Fruit fly (Drosophila melanogaster) whole organism, pupa: Measurements from ENCODE around the gene CG10959.
A peak's percentile ranks its signal among the peaks of the same experiment; 100 is the strongest.

Experiments used
- CG10348 ChIP-seq: fragments of 200-800 bp; sonication (Bioruptor generic); IDR thresholded peaks from 2 replicates; pipeline ENCODE4 v1.3.6; 2022; ENCODE audit warnings: missing biosample characterization, missing genetic modification characterization
- CG12605 ChIP-seq: fragments of 200-800 bp; sonication (Bioruptor generic); IDR thresholded peaks from 2 replicates; pipeline ENCODE4 v1.3.6; 2022; ENCODE audit warnings: missing biosample characterization, missing genetic modification characterization
- CG13204 ChIP-seq: fragments of 200-800 bp; sonication (Bioruptor generic); optimal IDR thresholded peaks from 2 replicates; lab custom pipeline; 2018; ENCODE audit warnings: missing biosample characterization, mild to moderate bottlenecking, missing genetic modification characterization, moderate library complexity
- CG14655 ChIP-seq: fragments of 200-800 bp; sonication (Bioruptor generic); optimal IDR thresholded peaks from 3 replicates; lab custom pipeline; 2017; ENCODE audit warnings: mild to moderate bottlenecking, missing biosample characterization, missing genetic modification reagents, missing genetic modification characterization
- CG15710 ChIP-seq: fragments of 200-800 bp; sonication (Bioruptor generic); optimal IDR thresholded peaks from 2 replicates; lab custom pipeline; 2018; ENCODE audit warnings: missing biosample characterization, mild to moderate bottlenecking, missing genetic modification characterization, moderate library complexity
- CG17806 ChIP-seq: fragments of 200-800 bp; sonication (Bioruptor generic); optimal IDR thresholded peaks from 2 replicates; lab custom pipeline; 2018; ENCODE audit warnings: missing biosample characterization, mild to moderate bottlenecking, missing genetic modification characterization, moderate library complexity
- CG32121 ChIP-seq: fragments of 200-800 bp; sonication (Bioruptor generic); IDR thresholded peaks from 2 replicates; pipeline ENCODE4 v1.3.6; 2022; ENCODE audit warnings: missing biosample characterization, missing genetic modification characterization
- CG34367 ChIP-seq: fragments of 200-800 bp; sonication (Bioruptor generic); optimal IDR thresholded peaks from 2 replicates; lab custom pipeline; 2018; ENCODE audit warnings: missing biosample characterization, mild to moderate bottlenecking, missing genetic modification characterization
- CG4496 ChIP-seq: fragments of 200-800 bp; sonication (Bioruptor generic); IDR thresholded peaks from 3 replicates; pipeline ENCODE4 v1.3.6; 2022; ENCODE audit warnings: missing biosample characterization, missing genetic modification characterization
- CG8159 ChIP-seq: fragments of 200-800 bp; sonication (Bioruptor generic); optimal IDR thresholded peaks from 3 replicates; lab custom pipeline; 2018; ENCODE audit warnings: missing biosample characterization, mild to moderate bottlenecking, missing genetic modification characterization, moderate library complexity
- CG8301 ChIP-seq: fragments of 200-800 bp; sonication (Bioruptor generic); optimal IDR thresholded peaks from 2 replicates; lab custom pipeline; 2018; ENCODE audit warnings: missing biosample characterization, mild to moderate bottlenecking, missing genetic modification characterization
- CG9948 ChIP-seq: fragments of 200-800 bp; sonication (Bioruptor generic); optimal IDR thresholded peaks from 2 replicates; lab custom pipeline; 2018; ENCODE audit warnings: missing biosample characterization, mild to moderate bottlenecking, missing genetic modification characterization, moderate library complexity
- D1 ChIP-seq: fragments of 200-800 bp; sonication (Bioruptor generic); optimal IDR thresholded peaks from 2 replicates; lab custom pipeline; 2018; ENCODE audit warnings: missing biosample characterization, mild to moderate bottlenecking, missing genetic modification characterization, moderate library complexity
- EcR ChIP-seq: fragments of 200-800 bp; sonication (Bioruptor generic); optimal IDR thresholded peaks from 3 replicates; lab custom pipeline; 2019; ENCODE audit warnings: missing biosample characterization, missing genetic modification characterization, mild to moderate bottlenecking, moderate library complexity, missing genetic modification reagents
- Ets98B ChIP-seq: fragments of 200-800 bp; sonication (Bioruptor generic); IDR thresholded peaks from 2 replicates; pipeline ENCODE4 v1.3.6; 2022; ENCODE audit warnings: missing biosample characterization, missing genetic modification characterization
- Pif1A ChIP-seq: fragments of 200-800 bp; sonication (Bioruptor generic); optimal IDR thresholded peaks from 3 replicates; lab custom pipeline; 2016; ENCODE audit warnings: missing biosample characterization, missing genetic modification characterization
- Pif1B ChIP-seq: fragments of 200-800 bp; sonication (Bioruptor generic); optimal IDR thresholded peaks from 3 replicates; lab custom pipeline; 2016; ENCODE audit warnings: missing biosample characterization, missing genetic modification characterization
- Snoo ChIP-seq: fragments of 200-800 bp; sonication (Bioruptor generic); optimal IDR thresholded peaks from 3 replicates; lab custom pipeline; 2017; ENCODE audit warnings: missing biosample characterization, mild to moderate bottlenecking, missing genetic modification characterization, inconsistent platforms
- fd96Ca ChIP-seq: fragments of 200-800 bp; sonication (Bioruptor generic); IDR thresholded peaks from 3 replicates; pipeline ENCODE4 v1.3.6; 2022; ENCODE audit warnings: missing biosample characterization, missing genetic modification characterization
- gl ChIP-seq: fragments of 200-800 bp; sonication (Bioruptor generic); optimal IDR thresholded peaks from 2 replicates; lab custom pipeline; 2018; ENCODE audit warnings: missing biosample characterization, mild to moderate bottlenecking, missing genetic modification characterization
- rn ChIP-seq: fragments of 200-800 bp; sonication (Bioruptor generic); IDR thresholded peaks from 2 replicates; pipeline ENCODE4 v1.3.6; 2022; ENCODE audit warnings: missing biosample characterization, missing genetic modification characterization

The CG10959 gene

dm6 chrX:8115343-8115676 lies 33.3 kb upstream of the CG10959 start:
- TF ChIP-seq CG15710 (tag; lab: Kevin White, UChicago) = no peak
- no peak for TF ChIP-seq Ets98B (GFP tag; lab: Robert Waterston, UW)

- TF ChIP-seq Ets98B (GFP tag; lab: Robert Waterston, UW) (no peak), CG10348 (GFP tag; lab: Robert Waterston, UW) (no peak), CG32121 (GFP tag; lab: Robert Waterston, UW) (no peak), CG9948 (tag; lab: Kevin White, UChicago) (no peak), CG13204 (GFP tag; lab: Kevin White, UChicago) (no peak), CG17806 (tag; lab: Kevin White, UChicago) (no peak), Pif1B (GFP tag; lab: Kevin White, UChicago) (peak; percentile 0), CG15710 (tag; lab: Kevin White, UChicago) (no peak), gl (no peak), CG8301 (tag; lab: Kevin White, UChicago) (no peak), rn (GFP tag; lab: Robert Waterston, UW) (no peak), Pif1A (GFP tag; lab: Kevin White, UChicago) (peak; percentile 23), fd96Ca (GFP tag; lab: Robert Waterston, UW) (no peak), CG8159 (tag; lab: Kevin White, UChicago) (no peak), CG12605 (no peak), Snoo (no peak), D1 (tag; lab: Kevin White, UChicago) (no peak)
Observed at dm6 chrX:8115717-8116311, 32.8 kb upstream of the CG10959 start, which contains the start of gene Gclc. Gene Gclc, minus strand, starts transcription at chrX:8116147.

DNA sequence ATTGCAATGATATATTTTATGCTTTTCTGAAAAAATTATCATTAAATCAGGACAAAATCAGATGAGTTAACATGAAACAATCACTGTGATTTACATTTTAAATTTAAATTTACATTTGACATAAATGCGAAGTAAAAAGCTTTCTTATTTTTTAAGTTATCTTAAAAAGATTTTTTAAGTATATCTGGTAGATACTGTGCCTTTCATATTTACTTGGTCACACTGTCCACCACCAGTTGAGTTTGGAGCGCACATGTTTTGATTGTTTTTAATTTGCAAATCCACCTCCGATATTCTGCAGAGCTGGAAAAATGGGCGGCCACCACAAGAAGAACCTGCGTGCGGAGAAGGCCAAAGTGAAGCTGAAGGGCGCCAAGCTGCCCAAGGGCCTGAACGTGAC lies 31.8 kb upstream of the CG10959 start, which contains the start of gene CG1575:
TSS of gene CG1575 (plus strand) at position 200 of the 400 bp plus-strand sequence.
- TF ChIP-seq EcR (GFP tag; lab: Kevin White, UChicago) (no peak), CG9948 (tag; lab: Kevin White, UChicago) (no peak), Pif1A (GFP tag; lab: Kevin White, UChicago) (no peak), CG32121 (GFP tag; lab: Robert Waterston, UW) (no peak), CG8159 (tag; lab: Kevin White, UChicago) (no peak), CG15710 (tag; lab: Kevin White, UChicago) (no peak), D1 (tag; lab: Kevin White, UChicago) (no peak), Snoo (no peak), fd96Ca (GFP tag; lab: Robert Waterston, UW) (no peak), CG12605 (no peak), Pif1B (GFP tag; lab: Kevin White, UChicago) (no peak), gl (no peak), CG14655 (GFP tag; lab: Kevin White, UChicago) (no peak), CG13204 (GFP tag; lab: Kevin White, UChicago) (no peak), rn (GFP tag; lab: Robert Waterston, UW) (no peak), CG10348 (GFP tag; lab: Robert Waterston, UW) (no peak)
- TF ChIP-seq, all 21 proteins: peak for 0

DNA sequence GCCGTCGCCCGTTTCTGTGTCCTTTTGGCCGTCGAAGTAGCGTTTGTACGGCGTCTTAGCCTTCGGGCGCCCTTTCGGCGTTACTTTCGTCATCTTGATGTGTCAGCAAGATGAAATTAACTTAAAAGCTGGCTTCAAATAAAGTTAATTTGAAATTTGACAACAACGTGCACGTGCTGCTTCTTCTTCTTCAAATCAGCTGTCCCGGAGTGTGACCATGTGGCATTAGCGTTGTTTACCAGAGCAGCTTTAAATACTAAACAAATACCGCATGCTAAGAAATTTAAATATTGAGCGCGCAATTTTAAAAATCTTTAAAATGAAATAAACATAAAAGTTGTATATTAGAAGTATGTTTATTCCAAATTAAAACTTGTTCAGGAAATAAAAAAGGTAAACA lies 27.6 kb upstream of the CG10959 start, which contains the start of gene CG2260:
TSS of gene CG2260 (minus strand) at position 209 of the 400 bp plus-strand sequence.
- TF ChIP-seq CG32121 (GFP tag; lab: Robert Waterston, UW) (no peak), CG14655 (GFP tag; lab: Kevin White, UChicago) (no peak), CG9948 (tag; lab: Kevin White, UChicago) (no peak), CG4496 (GFP tag; lab: Robert Waterston, UW) (no peak), CG15710 (tag; lab: Kevin White, UChicago) (no peak), Pif1A (GFP tag; lab: Kevin White, UChicago) (no peak), CG34367 (tag; lab: Kevin White, UChicago) (no peak), CG8301 (tag; lab: Kevin White, UChicago) (no peak), CG12605 (no peak)

DNA sequence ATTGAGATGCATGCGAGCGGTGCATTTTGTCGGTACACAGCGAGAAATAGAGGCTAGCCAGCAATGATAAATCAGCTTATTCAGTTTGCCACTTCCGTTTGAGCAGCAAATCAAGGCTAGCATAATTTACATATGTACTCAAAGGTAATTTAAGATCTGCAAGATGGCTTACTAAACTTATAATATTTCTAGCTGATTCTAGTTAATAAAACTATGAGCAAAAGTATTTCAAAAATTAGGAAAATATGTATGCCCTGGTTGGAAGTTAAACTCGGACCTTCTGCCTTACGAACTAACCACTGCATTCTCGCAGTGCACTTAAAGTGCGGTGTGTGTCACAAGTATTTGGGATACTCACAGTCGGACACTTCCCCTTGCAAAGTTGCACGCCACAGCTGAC lies 25.7 kb upstream of the CG10959 start:
- TF ChIP-seq gl (no peak), CG34367 (tag; lab: Kevin White, UChicago) (peak; percentile 21), CG8301 (tag; lab: Kevin White, UChicago) (peak; percentile 65), Pif1B (GFP tag; lab: Kevin White, UChicago) (peak; percentile 49), D1 (tag; lab: Kevin White, UChicago) (no peak), CG8159 (tag; lab: Kevin White, UChicago) (peak; percentile 50), Ets98B (GFP tag; lab: Robert Waterston, UW) (0 out of 2 replicates have a peak, but pooled peaks have one; percentile 40), CG32121 (GFP tag; lab: Robert Waterston, UW) (peak; percentile 62), CG9948 (tag; lab: Kevin White, UChicago) (peak; percentile 38), CG14655 (GFP tag; lab: Kevin White, UChicago) (peak; percentile 66), CG17806 (tag; lab: Kevin White, UChicago) (peak; percentile 33), Snoo (no peak), CG15710 (tag; lab: Kevin White, UChicago) (peak; percentile 38), rn (GFP tag; lab: Robert Waterston, UW) (no peak), fd96Ca (GFP tag; lab: Robert Waterston, UW) (peak; percentile 57; the same call in 2 of the 3 replicates), CG4496 (GFP tag; lab: Robert Waterston, UW) (peak; percentile 60; the same call in 1 of the 3 replicates), EcR (GFP tag; lab: Kevin White, UChicago) (no peak), Pif1A (GFP tag; lab: Kevin White, UChicago) (peak; percentile 38), CG10348 (GFP tag; lab: Robert Waterston, UW) (no peak), CG12605 (peak; percentile 18), CG13204 (GFP tag; lab: Kevin White, UChicago) (no peak)
